Fruit fly (Drosophila melanogaster) whole organism, embryonic: ENCODE results near the gene jhamt.

Source experiments
- C15 ChIP-seq: fragments of 200-800 bp; sonication (Bioruptor generic); IDR thresholded peaks from 3 replicates; pipeline ENCODE4 v1.3.6; 2022; ENCODE audit warnings: missing biosample characterization, missing genetic modification characterization
- CG10543 ChIP-seq: fragments of 200-800 bp; sonication (Bioruptor generic); optimal IDR thresholded peaks from 3 replicates; lab custom pipeline; 2017; ENCODE audit warnings: missing biosample characterization, mild to moderate bottlenecking, missing genetic modification characterization, moderate library complexity
- CG13123 ChIP-seq: fragments of 200-800 bp; sonication (Bioruptor generic); optimal IDR thresholded peaks from 2 replicates; lab custom pipeline; 2016; ENCODE audit warnings: missing biosample characterization, missing genetic modification characterization
- CG13624 ChIP-seq: fragments of 200-800 bp; sonication (Bioruptor generic); optimal IDR thresholded peaks from 2 replicates; lab custom pipeline; 2016; ENCODE audit warnings: missing biosample characterization, missing genetic modification characterization
- CG15479 ChIP-seq: fragments of 200-800 bp; sonication (Bioruptor generic); optimal IDR thresholded peaks from 3 replicates; lab custom pipeline; 2019; ENCODE audit warnings: missing biosample characterization, mild to moderate bottlenecking, missing genetic modification characterization, moderate library complexity
- CG2120 ChIP-seq: fragments of 200-800 bp; sonication (Bioruptor generic); optimal IDR thresholded peaks from 3 replicates; lab custom pipeline; 2016; ENCODE audit warnings: missing biosample characterization, missing genetic modification characterization
- CG4707 ChIP-seq: fragments of 200-800 bp; sonication (Bioruptor generic); optimal IDR thresholded peaks from 2 replicates; lab custom pipeline; 2018; ENCODE audit warnings: missing biosample characterization, mild to moderate bottlenecking, missing genetic modification characterization, moderate library complexity
- CG5180 ChIP-seq: fragments of 200-800 bp; sonication (Bioruptor generic); optimal IDR thresholded peaks from 3 replicates; lab custom pipeline; 2017; ENCODE audit warnings: missing biosample characterization, missing genetic modification characterization, mild to moderate bottlenecking, moderate library complexity, missing genetic modification reagents
- CG6683 ChIP-seq: fragments of 200-800 bp; sonication (Bioruptor generic); optimal IDR thresholded peaks from 2 replicates; lab custom pipeline; 2017; ENCODE audit warnings: missing biosample characterization, mild to moderate bottlenecking, missing genetic modification characterization, missing genetic modification reagents
- CG9876 ChIP-seq: fragments of 200-800 bp; sonication (Bioruptor generic); optimal IDR thresholded peaks from 2 replicates; lab custom pipeline; 2016; ENCODE audit warnings: missing biosample characterization, missing genetic modification characterization
- CHES-1-like ChIP-seq: fragments of 200-800 bp; sonication (Bioruptor generic); optimal IDR thresholded peaks from 2 replicates; lab custom pipeline; 2016; ENCODE audit warnings: missing biosample characterization, missing genetic modification characterization
- Dfd ChIP-seq, 2 experiments: fragments of >200 bp; optimal IDR thresholded peaks; 2 replicates each; lab custom pipeline; 2017; ENCODE audit warnings: missing biosample characterization in 2 of 2, missing genetic modification characterization in 2 of 2
- Dip2 ChIP-seq: fragments of 200-800 bp; sonication (Bioruptor generic); IDR thresholded peaks from 2 replicates; pipeline ENCODE4 v1.3.6; 2022; ENCODE audit warnings: missing biosample characterization, missing genetic modification characterization
- Doc2 ChIP-seq: fragments of 200-800 bp; sonication (Bioruptor generic); IDR thresholded peaks from 2 replicates; pipeline ENCODE4 v1.3.6; 2022; ENCODE audit warnings: missing biosample characterization, missing genetic modification characterization
- Dp ChIP-seq: fragments of 200-800 bp; sonication (Bioruptor generic); optimal IDR thresholded peaks from 2 replicates; lab custom pipeline; 2018; ENCODE audit warnings: missing biosample characterization, mild to moderate bottlenecking, missing genetic modification characterization, moderate library complexity
- HLH3B ChIP-seq: fragments of 200-800 bp; sonication (Bioruptor generic); IDR thresholded peaks from 2 replicates; pipeline ENCODE4 v1.3.6; 2022; ENCODE audit warnings: missing biosample characterization, missing genetic modification characterization
- Max ChIP-seq: fragments of 200-800 bp; sonication (Bioruptor generic); optimal IDR thresholded peaks from 2 replicates; lab custom pipeline; 2016; ENCODE audit warnings: missing biosample characterization, mild to moderate bottlenecking, missing genetic modification characterization
- Poxn ChIP-seq: fragments of 200-800 bp; sonication (Bioruptor generic); IDR thresholded peaks from 2 replicates; pipeline ENCODE4 v1.3.6; 2022; ENCODE audit warnings: missing biosample characterization, missing genetic modification characterization
- Sin3A ChIP-seq: fragments of >200 bp; optimal IDR thresholded peaks from 2 replicates; lab custom pipeline; 2018
- Spps ChIP-seq: fragments of 200-800 bp; sonication (Bioruptor generic); optimal IDR thresholded peaks from 2 replicates; lab custom pipeline; 2018; ENCODE audit warnings: missing biosample characterization, mild to moderate bottlenecking, missing genetic modification characterization
- abd-A ChIP-seq: fragments of 200-800 bp; sonication (Bioruptor generic); optimal IDR thresholded peaks from 3 replicates; lab custom pipeline; 2019; ENCODE audit warnings: missing biosample characterization, mild to moderate bottlenecking, missing genetic modification characterization, moderate library complexity
- dmrt99B ChIP-seq: fragments of 200-800 bp; sonication (Bioruptor generic); optimal IDR thresholded peaks from 2 replicates; lab custom pipeline; 2018; ENCODE audit warnings: missing biosample characterization, mild to moderate bottlenecking, missing genetic modification characterization, moderate library complexity
- eve ChIP-seq, 2 experiments: fragments of >200 bp; optimal IDR thresholded peaks; 2 replicates each; lab custom pipeline; 2017; ENCODE audit warnings: missing biosample characterization in 2 of 2, missing genetic modification characterization in 2 of 2
- ewg ChIP-seq: fragments of 200-800 bp; sonication (Bioruptor generic); optimal IDR thresholded peaks from 3 replicates; lab custom pipeline; 2017; ENCODE audit warnings: mild to moderate bottlenecking, missing biosample characterization, missing genetic modification reagents, missing genetic modification characterization
- fu2 ChIP-seq: fragments of 200-800 bp; sonication (Bioruptor generic); optimal IDR thresholded peaks from 2 replicates; lab custom pipeline; 2016; ENCODE audit warnings: missing biosample characterization, missing genetic modification characterization
- gcm ChIP-seq: fragments of 200-800 bp; sonication (Bioruptor generic); optimal IDR thresholded peaks from 2 replicates; lab custom pipeline; 2019; ENCODE audit warnings: missing biosample characterization, mild to moderate bottlenecking, missing genetic modification characterization, moderate library complexity
- jing ChIP-seq: fragments of 200-800 bp; sonication (Bioruptor generic); optimal IDR thresholded peaks from 2 replicates; lab custom pipeline; 2018; ENCODE audit warnings: missing biosample characterization, mild to moderate bottlenecking, missing genetic modification characterization
- jumu ChIP-seq: fragments of 200-800 bp; sonication (Bioruptor generic); optimal IDR thresholded peaks from 3 replicates; lab custom pipeline; 2016; ENCODE audit warnings: missing biosample characterization, missing genetic modification characterization
- knrl ChIP-seq: fragments of 200-800 bp; sonication (Bioruptor generic); IDR thresholded peaks from 3 replicates; pipeline ENCODE4 v1.3.6; 2022; ENCODE audit warnings: missing biosample characterization, missing genetic modification characterization; ENCODE audit not compliant: partially characterized antibody
- lab ChIP-seq: fragments of 200-800 bp; sonication (Bioruptor generic); optimal IDR thresholded peaks from 3 replicates; lab custom pipeline; 2017; ENCODE audit warnings: missing biosample characterization, missing genetic modification characterization, mild to moderate bottlenecking, moderate library complexity, missing genetic modification reagents
- nom ChIP-seq: fragments of 200-800 bp; sonication (Bioruptor generic); optimal IDR thresholded peaks from 2 replicates; lab custom pipeline; 2017; ENCODE audit warnings: missing biosample characterization, missing genetic modification characterization, mild to moderate bottlenecking, moderate library complexity, missing genetic modification reagents
- org-1 ChIP-seq: fragments of 200-800 bp; sonication (Bioruptor generic); optimal IDR thresholded peaks from 2 replicates; lab custom pipeline; 2017; ENCODE audit warnings: missing biosample characterization, missing genetic modification characterization
- prd ChIP-seq, 3 experiments: fragments of >200 bp in 2 of 3; fragments of 200-800 bp in 1 of 3; sonication (Bioruptor generic) in 1 of 3; optimal IDR thresholded peaks in 2 of 3; IDR thresholded peaks in 1 of 3; 2 replicates in 2 of 3; 3 replicates in 1 of 3; pipeline versions ENCODE4 v1.3.6 to Lab custom; 2017 to 2022; ENCODE audit warnings: missing biosample characterization in 1 of 3, missing genetic modification characterization in 1 of 3
- pum ChIP-seq: fragments of 200-800 bp; sonication (Bioruptor generic); optimal IDR thresholded peaks from 2 replicates; lab custom pipeline; 2016; ENCODE audit warnings: missing biosample characterization, missing genetic modification characterization
- rib ChIP-seq: fragments of 200-800 bp; sonication (Bioruptor generic); IDR thresholded peaks from 2 replicates; pipeline ENCODE4 v1.3.6; 2022; ENCODE audit warnings: missing biosample characterization, missing genetic modification characterization
- salm ChIP-seq: fragments of 200-800 bp; sonication (Bioruptor generic); optimal IDR thresholded peaks from 2 replicates; lab custom pipeline; 2018; ENCODE audit warnings: missing biosample characterization, mild to moderate bottlenecking, missing genetic modification characterization
- scrt ChIP-seq: fragments of 200-800 bp; sonication (Bioruptor generic); optimal IDR thresholded peaks from 2 replicates; lab custom pipeline; 2018; ENCODE audit warnings: missing biosample characterization, mild to moderate bottlenecking, missing genetic modification characterization, moderate library complexity
- slou ChIP-seq: fragments of 200-800 bp; sonication (Bioruptor generic); optimal IDR thresholded peaks from 3 replicates; lab custom pipeline; 2016; ENCODE audit warnings: missing biosample characterization, missing genetic modification characterization
- ssp ChIP-seq: fragments of 200-800 bp; sonication (Bioruptor generic); IDR thresholded peaks from 2 replicates; pipeline ENCODE4 v1.3.6; 2022; ENCODE audit warnings: missing biosample characterization, missing genetic modification characterization
- tll ChIP-seq, 2 experiments: fragments of 200-800 bp in 1 of 2; fragments of >200 bp in 1 of 2; sonication (Bioruptor generic) in 1 of 2; optimal IDR thresholded peaks; 2 replicates each; lab custom pipeline; 2017 to 2019; ENCODE audit warnings: missing biosample characterization in 2 of 2, missing genetic modification characterization in 2 of 2, mild to moderate bottlenecking in 1 of 2, moderate library complexity in 1 of 2
- tx ChIP-seq: fragments of 200-800 bp; sonication (Bioruptor generic); optimal IDR thresholded peaks from 2 replicates; lab custom pipeline; 2016; ENCODE audit warnings: missing biosample characterization, missing genetic modification characterization
- wek ChIP-seq: fragments of 200-800 bp; sonication (Bioruptor generic); optimal IDR thresholded peaks from 3 replicates; lab custom pipeline; 2018; ENCODE audit warnings: missing biosample characterization, mild to moderate bottlenecking, missing genetic modification characterization, moderate library complexity
- z ChIP-seq: fragments of 200-800 bp; sonication (Bioruptor generic); IDR thresholded peaks from 3 replicates; pipeline ENCODE4 v1.3.6; 2022; ENCODE audit warnings: missing biosample characterization, missing genetic modification characterization
- zen ChIP-seq: fragments of 200-800 bp; sonication (Bioruptor generic); optimal IDR thresholded peaks from 3 replicates; lab custom pipeline; 2018; ENCODE audit warnings: missing biosample characterization, mild to moderate bottlenecking, missing genetic modification characterization, moderate library complexity

Gene jhamt

DNA sequence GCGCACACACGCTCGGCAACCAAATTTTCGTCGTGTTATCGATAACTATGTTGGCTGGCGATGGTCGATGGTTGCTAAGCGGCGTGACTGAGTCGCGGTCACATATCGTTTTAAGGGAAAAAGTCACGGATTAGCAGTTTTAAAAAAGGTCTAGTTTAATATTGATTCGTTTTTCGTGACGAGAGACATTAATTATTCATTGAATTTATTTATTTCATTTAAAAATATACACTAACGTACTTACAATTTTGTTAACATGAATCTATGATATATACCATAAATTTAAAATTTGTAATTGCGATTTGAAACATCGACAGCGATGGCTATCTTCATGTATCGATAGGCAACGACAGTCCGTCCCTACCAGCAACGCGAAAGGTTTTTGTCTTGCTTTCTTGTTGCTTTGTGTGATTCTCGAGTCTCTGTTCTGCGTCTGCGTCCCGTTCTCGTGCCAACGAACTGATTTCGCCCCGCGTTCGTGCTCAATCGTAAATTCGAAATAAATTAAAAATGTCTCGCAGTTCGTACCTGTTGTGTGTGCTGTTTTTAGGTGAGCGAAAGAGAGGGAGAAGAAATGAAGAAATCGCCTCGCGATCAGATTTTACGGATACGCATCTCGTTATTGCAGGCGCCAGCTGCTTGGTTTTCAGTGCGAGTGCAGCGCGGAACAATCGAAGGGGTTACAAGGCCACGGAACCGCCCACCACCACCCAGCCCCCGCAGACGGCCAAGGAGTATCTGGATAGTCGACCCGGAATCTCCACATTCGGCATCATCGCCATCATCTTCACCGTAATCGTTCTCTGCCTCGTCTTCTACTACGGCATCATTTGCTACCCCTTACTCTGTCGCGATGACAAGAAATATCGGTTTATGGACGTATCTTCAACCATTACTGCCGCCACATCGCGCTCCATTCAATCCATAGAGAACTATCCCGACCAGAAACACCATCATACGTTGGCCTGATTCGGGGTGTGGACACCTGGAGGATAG lies 12.8 kb upstream of the jhamt start, which contains the start of the genes Hyls1, chif and CG4455 (continued):
- TF ChIP-seq CHES-1-like (GFP tag; lab: Kevin White, UChicago) (no peak), jumu (GFP tag; lab: Kevin White, UChicago) (no peak), Sin3A (lab: Kevin White, UChicago) (peak; percentile 98), CG5180 (peak; percentile 25), C15 (no peak), tx (GFP tag; lab: Kevin White, UChicago) (no peak), slou (GFP tag; lab: Kevin White, UChicago) (peak; percentile 13), Doc2 (GFP tag; lab: Robert Waterston, UW) (no peak), ssp (GFP tag; lab: Robert Waterston, UW) (0 out of 2 replicates have a peak, but pooled peaks have one; percentile 8), CG9876 (GFP tag; lab: Kevin White, UChicago) (no peak)

- 0 out of 2 replicates have a peak, but pooled peaks have one; percentile 13 for TF ChIP-seq rib (GFP tag; lab: Robert Waterston, UW)
- peak; percentile 17 for TF ChIP-seq nom (GFP tag; lab: Kevin White, UChicago)
- no peak for TF ChIP-seq org-1 (GFP tag; lab: Kevin White, UChicago)
- TF ChIP-seq eve (GFP tag; optimal IDR thresholded peaks at IDR 0.05; lab: Kevin White, UChicago) = peak in 1 of 2 experiments; percentile 63
- TF ChIP-seq CG6683 (GFP tag; lab: Kevin White, UChicago) = no peak
- TF ChIP-seq CG15479 = peak; percentile 25
- no peak for TF ChIP-seq CG13123
- TF ChIP-seq abd-A = no peak
- no peak for TF ChIP-seq Spps (tag; lab: Kevin White, UChicago)
- TF ChIP-seq jing (GFP tag; lab: Kevin White, UChicago) = no peak
- no peak for TF ChIP-seq Max
- peak; percentile 17 for TF ChIP-seq zen (tag; lab: Kevin White, UChicago)
- TF ChIP-seq tll (GFP tag; optimal IDR thresholded peaks at IDR 0.05; lab: Kevin White, UChicago) = peak in 1 of 2 experiments; percentile 32
- TF ChIP-seq CG4707 (GFP tag; lab: Kevin White, UChicago) = no peak
- no peak for TF ChIP-seq Doc2 (GFP tag; lab: Robert Waterston, UW)
- TF ChIP-seq CG10543 = no peak
Measured at dm6 chr2L:16353765-16354164, 11.9 kb upstream of the jhamt start.

dm6 chr2L:16356249-16357025 lies 9.3 kb upstream of the jhamt start, which contains the start of gene CaBP1:
Gene CaBP1 (minus strand): TSS chr2L:16356735.
- TF ChIP-seq wek (GFP tag; lab: Kevin White, UChicago) = no peak
- no peak for TF ChIP-seq Poxn (GFP tag; lab: Robert Waterston, UW)
- TF ChIP-seq Dip2 (GFP tag; lab: Robert Waterston, UW) = no peak
- peak; percentile 88 for TF ChIP-seq Dp
- no peak for TF ChIP-seq HLH3B (GFP tag; lab: Robert Waterston, UW)
- TF ChIP-seq CG2120 = no peak
- TF ChIP-seq scrt (GFP tag; lab: Kevin White, UChicago) = no peak
- TF ChIP-seq knrl (GFP tag; lab: Robert Waterston, UW) = peak; percentile 93
- TF ChIP-seq prd (optimal IDR thresholded peaks at IDR 0.05; lab: Kevin White, UChicago) = no peak
- TF ChIP-seq prd (GFP tag; IDR thresholded peaks at IDR 0.05; lab: Robert Waterston, UW) = no peak
- no peak for TF ChIP-seq ewg (GFP tag; lab: Kevin White, UChicago)
- TF ChIP-seq salm (tag; lab: Kevin White, UChicago) = no peak
- TF ChIP-seq z (GFP tag; lab: Robert Waterston, UW) = no peak
- TF ChIP-seq fu2 (GFP tag; lab: Kevin White, UChicago) = no peak
- no peak for TF ChIP-seq gcm
- no peak for TF ChIP-seq CG13624 (GFP tag; lab: Kevin White, UChicago)
- no peak for TF ChIP-seq jing (GFP tag; lab: Kevin White, UChicago)
- TF ChIP-seq pum = no peak
- TF ChIP-seq lab (GFP tag; lab: Kevin White, UChicago) = no peak
- TF ChIP-seq Dfd (GFP tag; optimal IDR thresholded peaks at IDR 0.05; lab: Kevin White, UChicago) = no peak
- no peak for TF ChIP-seq dmrt99B (tag; lab: Kevin White, UChicago)
